Worm (Caenorhabditis elegans): ENCODE measurements around the gene prdx-2.

ce11 chrII:5420947-5421614, 43.1 kb downstream of the prdx-2 start, which contains the start of gene tofu-6:
- TF ChIP-seq him-1 (tag; optimal IDR thresholded peaks at IDR 0.05) (no peak), W03F9.2 (tag; optimal IDR thresholded peaks at IDR 0.05) (no peak), dao-5 (tag; optimal IDR thresholded peaks at IDR 0.05) (no peak)
